Worm (Caenorhabditis elegans): ENCODE results near the gene F21G4.6.

F21G4.6 gene

ce11 chrX:9954483-9955041 lies 37.3 kb upstream of the F21G4.6 start, which contains the start of gene cysl-1:
Gene cysl-1, minus strand, starts transcription at chrX:9954533.
- TF ChIP-seq unc-62 (GFP tag; optimal IDR thresholded peaks at IDR 0.05) (no peak), sox-4 (tag; optimal IDR thresholded peaks at IDR 0.05) (peak; percentile 16), elt-3 (tag; optimal IDR thresholded peaks at IDR 0.05) (peak in 1 of 6 experiments; percentile 8), lin-14 (GFP tag; optimal IDR thresholded peaks at IDR 0.05) (peak; percentile 41), rnt-1 (tag; optimal IDR thresholded peaks at IDR 0.05) (peak; percentile 8), nhr-71 (tag; optimal IDR thresholded peaks at IDR 0.05) (peak; percentile 23)

- no peak for TF ChIP-seq rnt-1 (tag; optimal IDR thresholded peaks at IDR 0.05)
- TF ChIP-seq blmp-1 (tag; optimal IDR thresholded peaks at IDR 0.05): peak; percentile 58
Observed at ce11 chrX:9948963-9949362, 31.7 kb upstream of the F21G4.6 start, which contains the start of gene nas-37. Gene nas-37, minus strand, starts transcription at chrX:9949063.

DNA sequence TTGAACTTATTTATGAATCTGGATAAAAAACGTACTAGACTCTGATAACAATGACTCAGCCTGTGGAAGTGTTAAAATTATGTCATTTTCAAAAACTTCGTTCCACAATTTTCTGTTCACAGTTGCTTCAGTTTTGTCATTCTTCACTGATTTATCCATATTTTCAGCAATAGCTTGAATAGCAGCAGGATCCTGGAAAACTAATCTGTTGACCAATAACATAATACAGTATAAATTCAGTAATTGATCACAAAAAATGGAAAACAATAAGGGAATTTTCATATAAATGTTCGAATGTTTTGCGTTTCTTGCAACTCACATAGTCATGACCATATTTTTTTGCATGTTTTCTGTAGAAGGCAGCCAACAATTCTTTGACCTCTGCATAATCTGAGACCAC lies 31.3 kb upstream of the F21G4.6 start:
- no peak for TF ChIP-seq C16A3.4 (tag; optimal IDR thresholded peaks at IDR 0.05)
- no peak for TF ChIP-seq efl-1 (optimal IDR thresholded peaks at IDR 0.05)
- peak in 1 of 2 experiments; percentile 35 for TF ChIP-seq efl-1 (GFP tag; optimal IDR thresholded peaks at IDR 0.05 in 1 of 2)

DNA sequence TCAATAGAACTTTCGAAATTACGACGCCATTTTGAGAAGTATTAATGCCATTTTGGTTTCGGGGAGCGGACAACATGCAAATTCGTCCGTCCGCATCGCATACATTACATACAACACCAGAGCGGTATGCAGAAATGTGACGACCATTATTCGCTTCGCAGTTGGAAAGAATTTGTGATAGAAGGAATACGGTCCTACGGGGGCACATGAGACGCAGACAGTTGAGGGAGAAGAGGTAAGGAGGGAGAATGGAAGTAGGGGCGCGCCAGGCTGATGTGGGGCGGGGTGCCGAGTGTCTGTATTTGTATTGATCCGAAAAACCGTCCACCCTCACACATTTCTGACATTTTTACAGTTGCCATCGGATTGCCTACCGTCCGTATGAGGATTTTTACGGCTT lies 24.1 kb upstream of the F21G4.6 start:
- TF ChIP-seq alr-1 (tag; optimal IDR thresholded peaks at IDR 0.05; ENCODE audit: borderline replicate concordance): no peak
- TF ChIP-seq nhr-71 (tag; optimal IDR thresholded peaks at IDR 0.05): no peak
- TF ChIP-seq ztf-11 (tag; optimal IDR thresholded peaks at IDR 0.05): peak in 1 of 2 experiments; percentile 31
- TF ChIP-seq hlh-17 (GFP tag; optimal IDR thresholded peaks at IDR 0.05; ENCODE audit: borderline replicate concordance): no peak
- no peak for TF ChIP-seq nhr-76 (tag; optimal IDR thresholded peaks at IDR 0.05)
- peak; percentile 11 for TF ChIP-seq nhr-90 (tag; optimal IDR thresholded peaks at IDR 0.05; ENCODE audit: poor library complexity)
- peak; percentile 51 for TF ChIP-seq blmp-1 (tag; optimal IDR thresholded peaks at IDR 0.05)
- no peak for TF ChIP-seq isw-1 (GFP tag; IDR thresholded peaks at IDR 0.05)
- TF ChIP-seq unc-130 (tag; optimal IDR thresholded peaks at IDR 0.05): no peak
- TF ChIP-seq lin-13 (GFP tag; optimal IDR thresholded peaks at IDR 0.05): no peak
- TF ChIP-seq C04F5.9 (tag; optimal IDR thresholded peaks at IDR 0.05): no peak
- TF ChIP-seq sox-4 (tag; optimal IDR thresholded peaks at IDR 0.05): no peak
- no peak for TF ChIP-seq zip-4 (GFP tag; optimal IDR thresholded peaks at IDR 0.05)
- no peak for TF ChIP-seq ceh-63 (GFP tag; optimal IDR thresholded peaks at IDR 0.05)
- no peak for TF ChIP-seq F16B12.6 (tag; optimal IDR thresholded peaks at IDR 0.05)
- no peak for TF ChIP-seq nhr-20 (tag; optimal IDR thresholded peaks at IDR 0.05)
- no peak for TF ChIP-seq vab-15 (tag; optimal IDR thresholded peaks at IDR 0.05)
- peak; percentile 29 for TF ChIP-seq snu-23 (GFP tag; optimal IDR thresholded peaks at IDR 0.05)
- no peak for TF ChIP-seq nhr-84 (tag; optimal IDR thresholded peaks at IDR 0.05)
- no peak for TF ChIP-seq nhr-237 (tag; optimal IDR thresholded peaks at IDR 0.05)
- no peak for TF ChIP-seq snpc-4 (tag; optimal IDR thresholded peaks at IDR 0.05)
- no peak for TF ChIP-seq grh-1 (GFP tag; IDR thresholded peaks at IDR 0.05)
- no peak for TF ChIP-seq xbp-1 (tag; optimal IDR thresholded peaks at IDR 0.05)
- TF ChIP-seq efl-3 (GFP tag; optimal IDR thresholded peaks at IDR 0.05): no peak
- peak; percentile 2 for TF ChIP-seq mep-1 (tag; optimal IDR thresholded peaks at IDR 0.05)
- TF ChIP-seq lin-39 (tag; optimal IDR thresholded peaks at IDR 0.05): no peak

DNA sequence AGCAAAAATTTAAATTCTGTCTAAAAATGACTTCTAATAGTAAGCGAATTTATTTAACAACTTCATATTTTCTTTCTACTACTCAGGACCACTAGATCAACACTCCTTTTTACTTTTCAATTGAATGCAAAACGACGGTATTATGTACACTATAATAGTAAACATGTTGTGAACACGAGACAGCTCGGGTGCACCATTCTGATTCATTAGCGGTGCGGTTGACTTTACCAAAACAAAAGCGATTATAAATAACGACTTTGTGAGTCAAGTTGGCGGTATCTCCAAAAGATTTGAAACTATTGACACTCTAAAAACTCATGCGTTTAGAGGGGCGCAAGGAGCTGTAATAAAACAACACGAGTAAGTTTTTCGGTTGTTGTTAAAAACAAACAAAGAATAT lies 23.3 kb upstream of the F21G4.6 start:
- no peak for TF ChIP-seq skn-1 (tag; optimal IDR thresholded peaks at IDR 0.05)
- no peak for TF ChIP-seq hlh-4 (tag; optimal IDR thresholded peaks at IDR 0.05)
- no peak for TF ChIP-seq ceh-82 (tag; optimal IDR thresholded peaks at IDR 0.05)
- no peak for TF ChIP-seq elt-3 (tag; optimal IDR thresholded peaks at IDR 0.05)
- TF ChIP-seq ceh-63 (GFP tag; optimal IDR thresholded peaks at IDR 0.05): no peak
- no peak for TF ChIP-seq nhr-19 (GFP tag; conservative IDR thresholded peaks at IDR 0.05)
- no peak for TF ChIP-seq mab-9 (GFP tag; IDR thresholded peaks at IDR 0.05)
